Worm (Caenorhabditis elegans): ENCODE measurements around the gene Y38H6C.9.

The Y38H6C.9 gene

ce11 chrV:20544610-20545009, 22.5 kb upstream of the Y38H6C.9 start:
- TF ChIP-seq zip-8 (tag; optimal IDR thresholded peaks at IDR 0.05), result no peak
- no peak for TF ChIP-seq sem-2 (GFP tag; optimal IDR thresholded peaks at IDR 0.05)
- TF ChIP-seq sptf-1 (tag; optimal IDR thresholded peaks at IDR 0.05), result no peak
- no peak for TF ChIP-seq lin-13 (tag; optimal IDR thresholded peaks at IDR 0.05)
- no peak for TF ChIP-seq bed-3 (GFP tag; optimal IDR thresholded peaks at IDR 0.05)
- TF ChIP-seq ztf-11 (tag; optimal IDR thresholded peaks at IDR 0.05), result no peak
- TF ChIP-seq elt-3 (tag; optimal IDR thresholded peaks at IDR 0.05), result no peak
- TF ChIP-seq mls-2 (tag; optimal IDR thresholded peaks at IDR 0.05), result no peak
- no peak for TF ChIP-seq nhr-12 (tag; optimal IDR thresholded peaks at IDR 0.05)
- no peak for TF ChIP-seq snpc-4 (tag; optimal IDR thresholded peaks at IDR 0.05)
- no peak for TF ChIP-seq ham-2 (GFP tag; optimal IDR thresholded peaks at IDR 0.05)
- TF ChIP-seq unc-120 (tag; optimal IDR thresholded peaks at IDR 0.05; ENCODE audit: poor library complexity, severe bottlenecking), result no peak
- TF ChIP-seq nhr-237 (tag; optimal IDR thresholded peaks at IDR 0.05), result no peak
- no peak for TF ChIP-seq ceh-43 (GFP tag; optimal IDR thresholded peaks at IDR 0.05)
- TF ChIP-seq ceh-39 (tag; optimal IDR thresholded peaks at IDR 0.05), result no peak
- TF ChIP-seq hlh-1 (tag; optimal IDR thresholded peaks at IDR 0.05), result no peak

ce11 chrV:20544092-20544491, 22.0 kb upstream of the Y38H6C.9 start, which contains the start of gene slc-36.3:
Gene slc-36.3 (minus strand): TSS chrV:20544192.
- TF ChIP-seq unc-120 (tag; optimal IDR thresholded peaks at IDR 0.05; ENCODE audit: poor library complexity, severe bottlenecking), result no peak
- TF ChIP-seq nhr-237 (tag; optimal IDR thresholded peaks at IDR 0.05), result no peak
- TF ChIP-seq cnd-1 (tag; optimal IDR thresholded peaks at IDR 0.05), result no peak
- no peak for TF ChIP-seq mls-2 (tag; optimal IDR thresholded peaks at IDR 0.05)
- no peak for TF ChIP-seq zip-8 (tag; optimal IDR thresholded peaks at IDR 0.05)
- no peak for TF ChIP-seq ceh-43 (GFP tag; optimal IDR thresholded peaks at IDR 0.05)
- no peak for TF ChIP-seq sptf-1 (tag; optimal IDR thresholded peaks at IDR 0.05)
- TF ChIP-seq unc-62 (GFP tag; optimal IDR thresholded peaks at IDR 0.05), result no peak
- TF ChIP-seq ceh-83 (GFP tag; optimal IDR thresholded peaks at IDR 0.05), result no peak
- no peak for TF ChIP-seq mab-5 (tag; optimal IDR thresholded peaks at IDR 0.05)
- TF ChIP-seq ztf-11 (tag; optimal IDR thresholded peaks at IDR 0.05), result no peak
- TF ChIP-seq lin-13 (tag; optimal IDR thresholded peaks at IDR 0.05), result no peak
- no peak for TF ChIP-seq ceh-39 (tag; optimal IDR thresholded peaks at IDR 0.05)
- TF ChIP-seq flh-1 (GFP tag; optimal IDR thresholded peaks at IDR 0.05), result no peak
- TF ChIP-seq bed-3 (GFP tag; optimal IDR thresholded peaks at IDR 0.05), result no peak
- TF ChIP-seq nhr-2 (tag; optimal IDR thresholded peaks at IDR 0.05), result no peak
- TF ChIP-seq lin-32 (GFP tag; optimal IDR thresholded peaks at IDR 0.05), result no peak
- no peak for TF ChIP-seq snpc-4 (tag; optimal IDR thresholded peaks at IDR 0.05)
- no peak for TF ChIP-seq hlh-1 (tag; optimal IDR thresholded peaks at IDR 0.05)
- TF ChIP-seq M03D4.4 (tag; optimal IDR thresholded peaks at IDR 0.05), result no peak

- no peak for TF ChIP-seq elt-1 (tag; optimal IDR thresholded peaks at IDR 0.05; ENCODE audit: borderline replicate concordance, insufficient read depth)
- TF ChIP-seq bed-3 (GFP tag; optimal IDR thresholded peaks at IDR 0.05), result no peak
Measured at ce11 chrV:20539055-20539454, 17.0 kb upstream of the Y38H6C.9 start, which contains the start of gene Y38H6C.16. Gene Y38H6C.16 (minus strand): TSS chrV:20539347.

ce11 chrV:20536208-20536607, 14.1 kb upstream of the Y38H6C.9 start, which contains the start of gene Y38H6C.15:
Gene Y38H6C.15 (minus strand): TSS chrV:20536308.
- TF ChIP-seq zip-8 (tag; optimal IDR thresholded peaks at IDR 0.05) (no peak), ztf-11 (tag; optimal IDR thresholded peaks at IDR 0.05) (no peak), ceh-39 (tag; optimal IDR thresholded peaks at IDR 0.05) (no peak), sem-2 (GFP tag; optimal IDR thresholded peaks at IDR 0.05) (no peak), bed-3 (GFP tag; optimal IDR thresholded peaks at IDR 0.05) (no peak), M03D4.4 (tag; optimal IDR thresholded peaks at IDR 0.05) (no peak)

ce11 chrV:20534072-20534471, 12.0 kb upstream of the Y38H6C.9 start, which contains the start of gene famh-161:
Gene famh-161 (minus strand): TSS chrV:20534172.
- no peak for TF ChIP-seq sem-2 (GFP tag; optimal IDR thresholded peaks at IDR 0.05)
- TF ChIP-seq ces-1 (GFP tag; optimal IDR thresholded peaks at IDR 0.05), result peak; percentile 15

- TF ChIP-seq ztf-11 (tag; optimal IDR thresholded peaks at IDR 0.05) (no peak), flh-1 (GFP tag; optimal IDR thresholded peaks at IDR 0.05) (no peak), nhr-2 (tag; optimal IDR thresholded peaks at IDR 0.05) (no peak)
Measured at ce11 chrV:20527493-20527892, 5.4 kb upstream of the Y38H6C.9 start, which contains the start of gene Y38H6C.13. Gene Y38H6C.13 (plus strand): TSS chrV:20527793.
